Fruit fly (Drosophila melanogaster): Measurements from ENCODE around the gene CG11037.

Gene CG11037

dm6 chr3L:20923030-20923591, 38.1 kb downstream of the CG11037 start (continued):
- TF ChIP-seq CG17612 (GFP tag; IDR thresholded peaks at IDR 0.05) = no peak
- no peak for TF ChIP-seq Tbp (GFP tag; optimal IDR thresholded peaks at IDR 0.05)
- TF ChIP-seq stwl (tag; optimal IDR thresholded peaks at IDR 0.05) = peak; percentile 18
- peak; percentile 81 for TF ChIP-seq Xrp1 (GFP tag; IDR thresholded peaks at IDR 0.05)
- peak; percentile 69 for TF ChIP-seq CG31441 (GFP tag; IDR thresholded peaks at IDR 0.05)
- TF ChIP-seq CG18476 (GFP tag; optimal IDR thresholded peaks at IDR 0.05) = no peak
- no peak for TF ChIP-seq wor (GFP tag; IDR thresholded peaks at IDR 0.05)
- TF ChIP-seq CG9437 (GFP tag; optimal IDR thresholded peaks at IDR 0.05) = no peak
- no peak for TF ChIP-seq caup (GFP tag; optimal IDR thresholded peaks at IDR 0.05; ENCODE audit: severe bottlenecking)
- TF ChIP-seq CG33213 (GFP tag; optimal IDR thresholded peaks at IDR 0.05) = peak; percentile 21
- TF ChIP-seq prd (optimal IDR thresholded peaks at IDR 0.05) = no peak
- TF ChIP-seq prd (GFP tag; IDR thresholded peaks at IDR 0.05) = peak; percentile 78
- TF ChIP-seq CG7987 (GFP tag; optimal IDR thresholded peaks at IDR 0.05) = no peak
- no peak for TF ChIP-seq CG7357 (GFP tag; IDR thresholded peaks at IDR 0.05)
- TF ChIP-seq dati (GFP tag; IDR thresholded peaks at IDR 0.05) = no peak
- peak; percentile 65 for TF ChIP-seq D19B (GFP tag; optimal IDR thresholded peaks at IDR 0.05)
- TF ChIP-seq CG5245 (GFP tag; optimal IDR thresholded peaks at IDR 0.05) = peak; percentile 28
- peak; percentile 11 for TF ChIP-seq CG6813 (GFP tag; optimal IDR thresholded peaks at IDR 0.05)
- TF ChIP-seq CG14014 (GFP tag; IDR thresholded peaks at IDR 0.05) = no peak
- TF ChIP-seq Poxn (GFP tag; IDR thresholded peaks at IDR 0.05) = no peak
- no peak for TF ChIP-seq CG3281 (GFP tag; optimal IDR thresholded peaks at IDR 0.05)
- TF ChIP-seq CG8388 (GFP tag; optimal IDR thresholded peaks at IDR 0.05) = peak; percentile 55
- peak; percentile 20 for TF ChIP-seq ewg (GFP tag; optimal IDR thresholded peaks at IDR 0.05)
- TF ChIP-seq CG1233 (GFP tag; optimal IDR thresholded peaks at IDR 0.05) = no peak
- TF ChIP-seq scrt (GFP tag; optimal IDR thresholded peaks at IDR 0.05) = no peak
- 0 out of 2 replicates have a peak, but pooled peaks have one; percentile 27 for TF ChIP-seq Ptx1 (GFP tag; IDR thresholded peaks at IDR 0.05)
- no peak for TF ChIP-seq cg (GFP tag; optimal IDR thresholded peaks at IDR 0.05)
- TF ChIP-seq cwo (GFP tag; optimal IDR thresholded peaks at IDR 0.05) = no peak
- TF ChIP-seq en (GFP tag; optimal IDR thresholded peaks at IDR 0.05) = peak; percentile 5
- no peak for TF ChIP-seq MESR4 (GFP tag; optimal IDR thresholded peaks at IDR 0.05)
- TF ChIP-seq CG11247 (GFP tag; IDR thresholded peaks at IDR 0.05) = no peak
- peak; percentile 23; the same call in 1 of the 2 replicates for TF ChIP-seq CG8765 (GFP tag; IDR thresholded peaks at IDR 0.05)
- TF ChIP-seq CG16815 (GFP tag; optimal IDR thresholded peaks at IDR 0.05) = peak; percentile 46
- TF ChIP-seq rib (GFP tag; IDR thresholded peaks at IDR 0.05) = no peak
- TF ChIP-seq sens-2 (GFP tag; IDR thresholded peaks at IDR 0.05) = peak; percentile 10; the same call in 1 of the 2 replicates
- no peak for TF ChIP-seq abd-A (tag; optimal IDR thresholded peaks at IDR 0.05)
- TF ChIP-seq CG32767 (GFP tag; IDR thresholded peaks at IDR 0.05) = 0 out of 2 replicates have a peak, but pooled peaks have one; percentile 24
- TF ChIP-seq bsh (GFP tag; optimal IDR thresholded peaks at IDR 0.05) = peak; percentile 76 to 83
- TF ChIP-seq Mes4 (GFP tag; optimal IDR thresholded peaks at IDR 0.05) = peak; percentile 45
- peak; percentile 6 for TF ChIP-seq CG16863 (GFP tag; optimal IDR thresholded peaks at IDR 0.05)
- peak; percentile 7 for TF ChIP-seq Dad (GFP tag; optimal IDR thresholded peaks at IDR 0.05)
- no peak for TF ChIP-seq CG4282 (GFP tag; optimal IDR thresholded peaks at IDR 0.05)
- no peak for TF ChIP-seq HLHmδ (GFP tag; optimal IDR thresholded peaks at IDR 0.05)
- TF ChIP-seq sd (tag; optimal IDR thresholded peaks at IDR 0.05) = no peak
- TF ChIP-seq Med (GFP tag) = peak; percentile 77
- no peak for TF ChIP-seq Neu2 (GFP tag; optimal IDR thresholded peaks at IDR 0.05; ENCODE audit: borderline replicate concordance)
- TF ChIP-seq tin (GFP tag; optimal IDR thresholded peaks at IDR 0.05) = peak; percentile 50
- peak; percentile 60 for TF ChIP-seq Ets65A (GFP tag)
- TF ChIP-seq H15 (GFP tag; IDR thresholded peaks at IDR 0.05) = no peak
- peak; percentile 40 for TF ChIP-seq gcm (GFP tag; optimal IDR thresholded peaks at IDR 0.05)
- TF ChIP-seq CG2875 (GFP tag; optimal IDR thresholded peaks at IDR 0.05) = peak; percentile 50
